Fruit fly (Drosophila melanogaster) whole organism, embryonic: ENCODE data around the gene CheB93b.

Source experiments
- Bdp1 ChIP-seq: fragments of 200-800 bp; sonication (Bioruptor generic); optimal IDR thresholded peaks from 3 replicates; lab custom pipeline; 2016; ENCODE audit warnings: missing biosample characterization, missing genetic modification characterization
- CG10274 ChIP-seq: fragments of 200-800 bp; sonication (Bioruptor generic); optimal IDR thresholded peaks from 3 replicates; lab custom pipeline; 2017; ENCODE audit warnings: missing biosample characterization, mild to moderate bottlenecking, missing genetic modification characterization
- CG10654 ChIP-seq: fragments of 200-800 bp; sonication (Bioruptor generic); optimal IDR thresholded peaks from 2 replicates; lab custom pipeline; 2016; ENCODE audit warnings: missing biosample characterization, missing genetic modification characterization
- CG12071 ChIP-seq: fragments of 200-800 bp; sonication (Bioruptor generic); optimal IDR thresholded peaks from 3 replicates; lab custom pipeline; 2018; ENCODE audit warnings: missing biosample characterization, mild to moderate bottlenecking, missing genetic modification characterization
- CG14860 ChIP-seq: fragments of 200-800 bp; sonication (Bioruptor generic); IDR thresholded peaks from 3 replicates; pipeline ENCODE4 v1.3.6; 2022; ENCODE audit warnings: missing biosample characterization, missing genetic modification characterization; ENCODE audit not compliant: partially characterized antibody
- CG1603 ChIP-seq: fragments of 200-800 bp; sonication (Bioruptor generic); optimal IDR thresholded peaks from 2 replicates; lab custom pipeline; 2019; ENCODE audit warnings: missing biosample characterization, mild to moderate bottlenecking, missing genetic modification characterization, moderate library complexity
- CG1647 ChIP-seq: fragments of 200-800 bp; sonication (Bioruptor generic); optimal IDR thresholded peaks from 3 replicates; lab custom pipeline; 2016; ENCODE audit warnings: missing biosample characterization, missing genetic modification characterization
- CG17568 ChIP-seq: fragments of 200-800 bp; sonication (Bioruptor generic); optimal IDR thresholded peaks from 2 replicates; lab custom pipeline; 2018; ENCODE audit warnings: missing biosample characterization, mild to moderate bottlenecking, missing genetic modification characterization, moderate library complexity
- CG2120 ChIP-seq: fragments of 200-800 bp; sonication (Bioruptor generic); optimal IDR thresholded peaks from 3 replicates; lab custom pipeline; 2016; ENCODE audit warnings: missing biosample characterization, missing genetic modification characterization
- CG3065 ChIP-seq: fragments of 200-800 bp; sonication (Bioruptor generic); optimal IDR thresholded peaks from 2 replicates; lab custom pipeline; 2016; ENCODE audit warnings: missing biosample characterization, missing genetic modification characterization
- CG4282 ChIP-seq: fragments of 200-800 bp; sonication (Bioruptor generic); optimal IDR thresholded peaks from 2 replicates; lab custom pipeline; 2016; ENCODE audit warnings: missing biosample characterization, missing genetic modification characterization
- CG4730 ChIP-seq: fragments of 200-800 bp; sonication (Bioruptor generic); IDR thresholded peaks from 2 replicates; pipeline ENCODE4 v1.3.6; 2022; ENCODE audit warnings: missing biosample characterization, missing genetic modification characterization
- CG7963 ChIP-seq: fragments of 200-800 bp; sonication (Bioruptor generic); IDR thresholded peaks from 3 replicates; pipeline ENCODE4 v1.3.6; 2022; ENCODE audit warnings: missing biosample characterization, missing genetic modification characterization; ENCODE audit not compliant: partially characterized antibody
- CG8281 ChIP-seq: fragments of 200-800 bp; sonication (Bioruptor generic); optimal IDR thresholded peaks from 2 replicates; lab custom pipeline; 2018; ENCODE audit warnings: missing biosample characterization, mild to moderate bottlenecking, missing genetic modification characterization, moderate library complexity
- CG8388 ChIP-seq: fragments of 200-800 bp; sonication (Bioruptor generic); optimal IDR thresholded peaks from 2 replicates; lab custom pipeline; 2019; ENCODE audit warnings: missing biosample characterization, mild to moderate bottlenecking, missing genetic modification characterization, moderate library complexity
- CG8478 ChIP-seq: fragments of >200 bp; optimal IDR thresholded peaks from 2 replicates; lab custom pipeline; 2018
- CG9876 ChIP-seq: fragments of 200-800 bp; sonication (Bioruptor generic); optimal IDR thresholded peaks from 2 replicates; lab custom pipeline; 2016; ENCODE audit warnings: missing biosample characterization, missing genetic modification characterization
- Doc3 ChIP-seq: fragments of 200-800 bp; sonication (Bioruptor generic); IDR thresholded peaks from 3 replicates; pipeline ENCODE4 v1.3.6; 2022; ENCODE audit warnings: missing biosample characterization, missing genetic modification characterization; ENCODE audit not compliant: partially characterized antibody
- Dp ChIP-seq: fragments of 200-800 bp; sonication (Bioruptor generic); optimal IDR thresholded peaks from 2 replicates; lab custom pipeline; 2018; ENCODE audit warnings: missing biosample characterization, mild to moderate bottlenecking, missing genetic modification characterization, moderate library complexity
- Hr39 ChIP-seq: fragments of >200 bp; optimal IDR thresholded peaks from 2 replicates; lab custom pipeline; 2017
- Mad ChIP-seq: fragments of 200-800 bp; sonication (Bioruptor generic); optimal IDR thresholded peaks from 2 replicates; lab custom pipeline; 2016; ENCODE audit warnings: missing biosample characterization, missing genetic modification characterization
- NFAT ChIP-seq: fragments of 200-800 bp; sonication (Bioruptor generic); IDR thresholded peaks from 2 replicates; pipeline ENCODE4 v1.3.6; 2022; ENCODE audit warnings: missing biosample characterization, missing genetic modification characterization
- NK7.1 ChIP-seq: fragments of 200-800 bp; sonication (Bioruptor generic); optimal IDR thresholded peaks from 3 replicates; lab custom pipeline; 2016; ENCODE audit warnings: missing biosample characterization, missing genetic modification characterization
- Nf-YB ChIP-seq: fragments of 200-800 bp; sonication (Bioruptor generic); optimal IDR thresholded peaks from 3 replicates; lab custom pipeline; 2019; ENCODE audit warnings: missing biosample characterization, mild to moderate bottlenecking, missing genetic modification characterization, moderate library complexity
- Poxn ChIP-seq: fragments of 200-800 bp; sonication (Bioruptor generic); IDR thresholded peaks from 2 replicates; pipeline ENCODE4 v1.3.6; 2022; ENCODE audit warnings: missing biosample characterization, missing genetic modification characterization
- Sin3A ChIP-seq: fragments of >200 bp; optimal IDR thresholded peaks from 2 replicates; lab custom pipeline; 2018
- Sox102F ChIP-seq: fragments of 200-800 bp; sonication (Bioruptor generic); optimal IDR thresholded peaks from 2 replicates; lab custom pipeline; 2018; ENCODE audit warnings: missing biosample characterization, mild to moderate bottlenecking, missing genetic modification characterization, moderate library complexity
- Sry-β ChIP-seq: fragments of 200-800 bp; sonication (Bioruptor generic); optimal IDR thresholded peaks from 2 replicates; lab custom pipeline; 2018; ENCODE audit warnings: missing biosample characterization, mild to moderate bottlenecking, missing genetic modification characterization, moderate library complexity
- Sry-δ ChIP-seq: fragments of 200-800 bp; sonication (Bioruptor generic); optimal IDR thresholded peaks from 2 replicates; lab custom pipeline; 2016; ENCODE audit warnings: missing biosample characterization, missing genetic modification characterization
- Ssrp ChIP-seq: fragments of 200-800 bp; sonication (Bioruptor generic); optimal IDR thresholded peaks from 2 replicates; lab custom pipeline; 2018; ENCODE audit warnings: missing biosample characterization, mild to moderate bottlenecking, missing genetic modification characterization, moderate library complexity
- abd-A ChIP-seq: fragments of 200-800 bp; sonication (Bioruptor generic); optimal IDR thresholded peaks from 3 replicates; lab custom pipeline; 2019; ENCODE audit warnings: missing biosample characterization, mild to moderate bottlenecking, missing genetic modification characterization, moderate library complexity
- amos ChIP-seq: fragments of 200-800 bp; sonication (Bioruptor generic); IDR thresholded peaks from 2 replicates; pipeline ENCODE4 v1.3.6; 2022; ENCODE audit warnings: missing biosample characterization, missing genetic modification characterization; ENCODE audit not compliant: partially characterized antibody
- br ChIP-seq: fragments of >200 bp; optimal IDR thresholded peaks from 2 replicates; lab custom pipeline; 2017
- caup ChIP-seq: fragments of 200-800 bp; sonication (Bioruptor generic); optimal IDR thresholded peaks from 3 replicates; lab custom pipeline; 2017; ENCODE audit warnings: missing biosample characterization, mild to moderate bottlenecking, missing genetic modification characterization, moderate library complexity; ENCODE audit not compliant: severe bottlenecking
- cg ChIP-seq: fragments of 200-800 bp; sonication (Bioruptor generic); optimal IDR thresholded peaks from 3 replicates; lab custom pipeline; 2019; ENCODE audit warnings: missing biosample characterization, mild to moderate bottlenecking, missing genetic modification characterization, moderate library complexity
- esg ChIP-seq: fragments of 200-800 bp; sonication (Bioruptor generic); conservative IDR thresholded peaks from 2 replicates; pipeline ENCODE4 v1.3.6; 2022; ENCODE audit warnings: missing biosample characterization, missing genetic modification characterization
- gsb ChIP-seq: fragments of 200-800 bp; sonication (Bioruptor generic); IDR thresholded peaks from 2 replicates; pipeline ENCODE4 v1.3.6; 2022; ENCODE audit warnings: missing biosample characterization, missing genetic modification characterization
- gsb-n ChIP-seq: fragments of 200-800 bp; sonication (Bioruptor generic); optimal IDR thresholded peaks from 3 replicates; lab custom pipeline; 2018; ENCODE audit warnings: missing biosample characterization, mild to moderate bottlenecking, missing genetic modification characterization
- lmd ChIP-seq: fragments of 200-800 bp; sonication (Bioruptor generic); IDR thresholded peaks from 2 replicates; pipeline ENCODE4 v1.3.6; 2022; ENCODE audit warnings: missing biosample characterization, missing genetic modification characterization
- lov ChIP-seq, 2 experiments: fragments of 200-800 bp in 1 of 2; fragments of >200 bp in 1 of 2; sonication (Bioruptor generic) in 1 of 2; IDR thresholded peaks in 1 of 2; optimal IDR thresholded peaks in 1 of 2; 2 replicates in 1 of 2; 3 replicates in 1 of 2; pipeline versions ENCODE4 v1.3.6 to Lab custom; 2017 to 2022; ENCODE audit warnings: missing biosample characterization in 1 of 2, missing genetic modification characterization in 1 of 2
- luna ChIP-seq: fragments of 200-800 bp; sonication (Bioruptor generic); optimal IDR thresholded peaks from 2 replicates; lab custom pipeline; 2016; ENCODE audit warnings: missing biosample characterization, missing genetic modification characterization
- nerfin-2 ChIP-seq: fragments of 200-800 bp; sonication (Bioruptor generic); IDR thresholded peaks from 2 replicates; pipeline ENCODE4 v1.3.6; 2022; ENCODE audit warnings: missing biosample characterization, missing genetic modification characterization; ENCODE audit not compliant: partially characterized antibody
- oc ChIP-seq: fragments of 200-800 bp; sonication (Bioruptor generic); optimal IDR thresholded peaks from 2 replicates; lab custom pipeline; 2018; ENCODE audit warnings: missing biosample characterization, mild to moderate bottlenecking, missing genetic modification characterization, moderate library complexity
- repo ChIP-seq: fragments of 200-800 bp; sonication (Bioruptor generic); optimal IDR thresholded peaks from 2 replicates; lab custom pipeline; 2016; ENCODE audit warnings: missing biosample characterization, missing genetic modification characterization
- run ChIP-seq: fragments of 200-800 bp; sonication (Bioruptor generic); optimal IDR thresholded peaks from 3 replicates; lab custom pipeline; 2018; ENCODE audit warnings: missing biosample characterization, mild to moderate bottlenecking, missing genetic modification characterization
- salm ChIP-seq: fragments of 200-800 bp; sonication (Bioruptor generic); optimal IDR thresholded peaks from 2 replicates; lab custom pipeline; 2018; ENCODE audit warnings: missing biosample characterization, mild to moderate bottlenecking, missing genetic modification characterization
- sna ChIP-seq: fragments of 200-800 bp; sonication (Bioruptor generic); IDR thresholded peaks from 2 replicates; pipeline ENCODE4 v1.3.6; 2022; ENCODE audit warnings: missing biosample characterization, missing genetic modification characterization; ENCODE audit not compliant: partially characterized antibody
- sob ChIP-seq: fragments of 200-800 bp; sonication (Bioruptor generic); IDR thresholded peaks from 2 replicates; pipeline ENCODE4 v1.3.6; 2022; ENCODE audit warnings: missing biosample characterization, missing genetic modification characterization
- tap ChIP-seq: fragments of 200-800 bp; optimal IDR thresholded peaks from 3 replicates; lab custom pipeline; 2019; ENCODE audit warnings: missing biosample characterization, mild to moderate bottlenecking, missing genetic modification characterization, moderate library complexity

CheB93b gene

dm6 chr3R:21373403-21374326, 35.3 kb upstream of the CheB93b start (continued):
- TF ChIP-seq tap (tag; lab: Kevin White, UChicago) (no peak), Dp (GFP tag; lab: Kevin White, UChicago) (peak; percentile 73), CG1603 (peak; percentile 79), Hr39 (lab: Kevin White, UChicago) (no peak), CG2120 (GFP tag; lab: Kevin White, UChicago) (peak; percentile 15), CG17568 (GFP tag; lab: Kevin White, UChicago) (no peak), CG10654 (GFP tag; lab: Kevin White, UChicago) (no peak), CG7963 (GFP tag; lab: Robert Waterston, UW) (no peak), caup (GFP tag; lab: Kevin White, UChicago) (peak; percentile 79), Sin3A (lab: Kevin White, UChicago) (peak; percentile 54), gsb-n (tag; lab: Kevin White, UChicago) (peak; percentile 0), Nf-YB (GFP tag; lab: Kevin White, UChicago) (no peak), Sry-δ (GFP tag; lab: Kevin White, UChicago) (peak; percentile 50), Bdp1 (GFP tag; lab: Kevin White, UChicago) (no peak), esg (GFP tag; lab: Robert Waterston, UW) (no peak), lov (optimal IDR thresholded peaks at IDR 0.05; lab: Kevin White, UChicago) (no peak), lov (GFP tag; IDR thresholded peaks at IDR 0.05; lab: Robert Waterston, UW) (no peak), sna (GFP tag; lab: Robert Waterston, UW) (no peak), lmd (GFP tag; lab: Robert Waterston, UW) (peak; percentile 11; the same call in 1 of the 2 replicates), CG14860 (GFP tag; lab: Robert Waterston, UW) (no peak), oc (tag; lab: Kevin White, UChicago) (no peak), CG12071 (GFP tag; lab: Kevin White, UChicago) (no peak), NFAT (GFP tag; lab: Robert Waterston, UW) (peak; percentile 55; the same call in 1 of the 2 replicates), CG8281 (tag; lab: Kevin White, UChicago) (no peak), gsb (GFP tag; lab: Robert Waterston, UW) (no peak), CG1647 (GFP tag; lab: Kevin White, UChicago) (no peak), Sox102F (GFP tag; lab: Kevin White, UChicago) (no peak), amos (GFP tag; lab: Robert Waterston, UW) (peak; percentile 45), CG9876 (no peak), NK7.1 (GFP tag; lab: Kevin White, UChicago) (no peak), CG3065 (GFP tag; lab: Kevin White, UChicago) (no peak), sob (peak; percentile 61), cg (GFP tag; lab: Kevin White, UChicago) (no peak), Poxn (GFP tag; lab: Robert Waterston, UW) (no peak), repo (GFP tag; lab: Kevin White, UChicago) (no peak), salm (tag; lab: Kevin White, UChicago) (no peak), CG4730 (no peak), luna (GFP tag; lab: Kevin White, UChicago) (no peak), nerfin-2 (GFP tag; lab: Robert Waterston, UW) (no peak), CG10274 (GFP tag; lab: Kevin White, UChicago) (no peak), Doc3 (no peak), CG8478 (lab: Kevin White, UChicago) (no peak), CG8388 (GFP tag; lab: Kevin White, UChicago) (no peak), Sry-β (GFP tag; lab: Kevin White, UChicago) (no peak), CG4282 (GFP tag; lab: Kevin White, UChicago) (no peak), abd-A (no peak), Ssrp (tag; lab: Kevin White, UChicago) (peak; percentile 46), br (lab: Kevin White, UChicago) (no peak), run (tag; lab: Kevin White, UChicago) (no peak), Mad (GFP tag; lab: Kevin White, UChicago) (no peak)
